Fruit fly (Drosophila melanogaster) whole organism: ENCODE measurements around the gene Nt5b.

Experiments
- Dll ChIP-seq: fragments of >200 bp; optimal IDR thresholded peaks from 2 replicates; lab custom pipeline; 2017
- pan ChIP-seq: fragments of >200 bp; optimal IDR thresholded peaks from 2 replicates; lab custom pipeline; 2017

- no peak for TF ChIP-seq Dll (lab: Kevin White, UChicago)
- TF ChIP-seq pan (lab: Kevin White, UChicago), result no peak
These were observed 35.5 kb downstream of the Nt5b start for dm6 chrX:18374421-18374935.
